Fruit fly (Drosophila melanogaster) S2 (cell line): ENCODE results near the gene CG15561.

Experiments used
- CG8478 ChIP-seq: fragments of >200 bp; optimal IDR thresholded peaks from 2 replicates; lab custom pipeline; 2018
- CTCF ChIP-seq, 2 experiments: fragments of >200 bp; optimal IDR thresholded peaks; 2 replicates each; lab custom pipeline; 2018

Gene CG15561

dm6 chr3R:31243079-31243668 lies 27.4 kb upstream of the CG15561 start:
- no peak for TF ChIP-seq CTCF (optimal IDR thresholded peaks at IDR 0.05; lab: Kevin White, UChicago)
- TF ChIP-seq CG8478, result no peak

- TF ChIP-seq CG8478, result no peak
- TF ChIP-seq CTCF (optimal IDR thresholded peaks at IDR 0.05; lab: Kevin White, UChicago), result no peak
Measured at dm6 chr3R:31241109-31241508, 25.4 kb upstream of the CG15561 start.

- TF ChIP-seq CTCF (optimal IDR thresholded peaks at IDR 0.05; lab: Kevin White, UChicago) (no peak), CG8478 (no peak)
Measured at dm6 chr3R:31240023-31240422, 24.3 kb upstream of the CG15561 start.

dm6 chr3R:31235262-31235661 lies 19.5 kb upstream of the CG15561 start, which contains the start of gene CG15564:
CG15564 (minus strand) TSS chr3R:31235362.
- TF ChIP-seq CG8478, result no peak
- no peak for TF ChIP-seq CTCF (optimal IDR thresholded peaks at IDR 0.05; lab: Kevin White, UChicago)

- no peak for TF ChIP-seq CG8478
- TF ChIP-seq CTCF (optimal IDR thresholded peaks at IDR 0.05; lab: Kevin White, UChicago), result no peak
Measured at dm6 chr3R:31232236-31232635, 16.5 kb upstream of the CG15561 start, which contains the start of gene CG15563. CG15563 (minus strand) TSS chr3R:31232336.

dm6 chr3R:31231134-31231533 lies 15.4 kb upstream of the CG15561 start:
- TF ChIP-seq CG8478 (no peak), CTCF (optimal IDR thresholded peaks at IDR 0.05; lab: Kevin White, UChicago) (peak in 1 of 2 experiments; percentile 9)

- no peak for TF ChIP-seq CTCF (optimal IDR thresholded peaks at IDR 0.05; lab: Kevin White, UChicago)
- no peak for TF ChIP-seq CG8478
Measured at dm6 chr3R:31225043-31225681, 9.4 kb upstream of the CG15561 start.

dm6 chr3R:31223971-31224860 lies 8.5 kb upstream of the CG15561 start:
- no peak for TF ChIP-seq CG8478
- no peak for TF ChIP-seq CTCF (optimal IDR thresholded peaks at IDR 0.05; lab: Kevin White, UChicago)

dm6 chr3R:31222890-31223569 lies 7.3 kb upstream of the CG15561 start:
- no peak for TF ChIP-seq CG8478
- TF ChIP-seq CTCF (optimal IDR thresholded peaks at IDR 0.05; lab: Kevin White, UChicago), result no peak

dm6 chr3R:31222125-31222889 lies 6.6 kb upstream of the CG15561 start:
- no peak for TF ChIP-seq CTCF (optimal IDR thresholded peaks at IDR 0.05; lab: Kevin White, UChicago)
- TF ChIP-seq CG8478, result no peak

- TF ChIP-seq CTCF (optimal IDR thresholded peaks at IDR 0.05; lab: Kevin White, UChicago) (no peak), CG8478 (no peak)
Measured at dm6 chr3R:31221337-31222047, 5.8 kb upstream of the CG15561 start.

- TF ChIP-seq CG8478 (no peak), CTCF (optimal IDR thresholded peaks at IDR 0.05; lab: Kevin White, UChicago) (peak; percentile 55 to 58)
Measured at dm6 chr3R:31220456-31221336, 5.0 kb upstream of the CG15561 start, which contains the start of gene CG12054. CG12054 (plus strand) TSS chr3R:31220702.
